Fruit fly (Drosophila melanogaster): ENCODE measurements around the gene Srp54.
A peak's percentile ranks its signal among the peaks of the same experiment; 100 is the strongest.

The Srp54 gene

DNA sequence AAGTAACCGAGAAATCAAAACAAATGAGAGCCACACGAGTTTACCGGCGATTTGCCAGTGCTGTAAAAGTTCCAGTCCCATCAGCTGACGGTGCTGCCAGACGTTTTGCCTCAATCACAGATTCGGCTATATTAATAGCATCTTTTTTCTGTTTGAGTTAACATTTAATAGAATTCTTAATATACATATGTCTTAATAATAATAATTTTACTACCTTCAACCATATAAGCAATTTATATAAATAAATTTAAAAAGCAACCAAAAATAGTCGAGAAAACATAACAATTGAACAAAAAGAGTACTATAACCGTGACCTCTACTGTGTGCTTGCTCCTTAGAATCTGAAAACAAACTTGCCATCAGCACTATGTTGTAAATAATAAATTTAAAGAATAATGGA, 41.4 kb downstream of the Srp54 start, which contains the start of the genes CG13126 and CG4709 (continued):
- TF ChIP-seq CG8944 (GFP tag; optimal IDR thresholded peaks at IDR 0.05): peak; percentile 30
- TF ChIP-seq Hr51 (GFP tag; optimal IDR thresholded peaks at IDR 0.05): peak; percentile 51 to 91
- peak; percentile 86 for TF ChIP-seq CG15514 (GFP tag; optimal IDR thresholded peaks at IDR 0.05)
- peak; percentile 95 for TF ChIP-seq Spps (tag; optimal IDR thresholded peaks at IDR 0.05)
- peak; percentile 93 for TF ChIP-seq gcm (GFP tag; optimal IDR thresholded peaks at IDR 0.05)
- peak; percentile 86 for TF ChIP-seq CG12155 (GFP tag; optimal IDR thresholded peaks at IDR 0.05)
- peak; percentile 80 for TF ChIP-seq CG7357 (GFP tag; IDR thresholded peaks at IDR 0.05)
- TF ChIP-seq Hmx (GFP tag; optimal IDR thresholded peaks at IDR 0.05): no peak
- TF ChIP-seq eyg (GFP tag; optimal IDR thresholded peaks at IDR 0.05): peak; percentile 4
- peak; percentile 85 for TF ChIP-seq HmgZ (tag; optimal IDR thresholded peaks at IDR 0.05)
- TF ChIP-seq Dref (GFP tag; IDR thresholded peaks at IDR 0.05): peak; percentile 33; the same call in 1 of the 2 replicates
- peak; percentile 83 for TF ChIP-seq ap (GFP tag; IDR thresholded peaks at IDR 0.05)
- no peak for TF ChIP-seq yki (optimal IDR thresholded peaks at IDR 0.05)
- no peak for TF ChIP-seq CG11398 (GFP tag; optimal IDR thresholded peaks at IDR 0.05)
- TF ChIP-seq CG12942 (GFP tag; optimal IDR thresholded peaks at IDR 0.05): peak; percentile 87
- TF ChIP-seq bowl (GFP tag; IDR thresholded peaks at IDR 0.05): peak; percentile 49; the same call in 1 of the 2 replicates
- peak; percentile 92 for TF ChIP-seq CG6254 (GFP tag; optimal IDR thresholded peaks at IDR 0.05)
- TF ChIP-seq jigr1 (GFP tag; IDR thresholded peaks at IDR 0.05): peak; percentile 35; the same call in 1 of the 3 replicates
- TF ChIP-seq nmo (GFP tag; optimal IDR thresholded peaks at IDR 0.05): peak; percentile 97
- TF ChIP-seq jing (GFP tag; optimal IDR thresholded peaks at IDR 0.05): peak; percentile 41
- TF ChIP-seq ATbp (GFP tag; optimal IDR thresholded peaks at IDR 0.05): peak; percentile 82
- no peak for TF ChIP-seq vnd (GFP tag; IDR thresholded peaks at IDR 0.05; ENCODE audit: partially characterized antibody)
- peak; percentile 71; the same call in 1 of the 2 replicates for TF ChIP-seq rib (GFP tag; IDR thresholded peaks at IDR 0.05)
- TF ChIP-seq sug (tag; optimal IDR thresholded peaks at IDR 0.05): peak; percentile 83
- peak; percentile 83 for TF ChIP-seq Mrtf (GFP tag; IDR thresholded peaks at IDR 0.05)
- TF ChIP-seq dimm (GFP tag; IDR thresholded peaks at IDR 0.05): peak; percentile 45; the same call in 1 of the 2 replicates
- peak; percentile 96 for TF ChIP-seq CG2678 (tag; optimal IDR thresholded peaks at IDR 0.05)
- TF ChIP-seq ase (GFP tag; IDR thresholded peaks at IDR 0.05): peak; percentile 89
- TF ChIP-seq zfh1 (GFP tag; IDR thresholded peaks at IDR 0.05): peak; percentile 90
- TF ChIP-seq CG17912 (GFP tag; optimal IDR thresholded peaks at IDR 0.05): peak; percentile 29
- TF ChIP-seq Xbp1 (GFP tag; optimal IDR thresholded peaks at IDR 0.05): peak; percentile 90
- peak; percentile 89 for TF ChIP-seq CG8290 (GFP tag; optimal IDR thresholded peaks at IDR 0.05)
- TF ChIP-seq CG8290 (tag; optimal IDR thresholded peaks at IDR 0.05): peak in 1 of 2 experiments; percentile 42
- TF ChIP-seq Antp (GFP tag; optimal IDR thresholded peaks at IDR 0.05): peak; percentile 13
- TF ChIP-seq CG43689 (GFP tag; IDR thresholded peaks at IDR 0.05): peak; percentile 61; the same call in 1 of the 2 replicates
- TF ChIP-seq CG4617 (GFP tag; optimal IDR thresholded peaks at IDR 0.05; ENCODE audit: borderline replicate concordance): peak; percentile 85
- peak; percentile 49 for TF ChIP-seq CG33213 (GFP tag; optimal IDR thresholded peaks at IDR 0.05)
- peak; percentile 88 for TF ChIP-seq CG6765 (GFP tag; optimal IDR thresholded peaks at IDR 0.05)
- TF ChIP-seq CG9797 (GFP tag; optimal IDR thresholded peaks at IDR 0.05): peak; percentile 43
- peak; percentile 58 for TF ChIP-seq CG10321 (GFP tag; IDR thresholded peaks at IDR 0.05)
- no peak for TF ChIP-seq chinmo (GFP tag; IDR thresholded peaks at IDR 0.05; ENCODE audit: partially characterized antibody)
- peak; percentile 23 for TF ChIP-seq pros (GFP tag; optimal IDR thresholded peaks at IDR 0.05)
- no peak for TF ChIP-seq CG9609 (GFP tag; optimal IDR thresholded peaks at IDR 0.05)
- no peak for TF ChIP-seq CG16779 (GFP tag; IDR thresholded peaks at IDR 0.05)
- peak; percentile 33 for TF ChIP-seq pnt (GFP tag; optimal IDR thresholded peaks at IDR 0.05)
- peak; percentile 84 for TF ChIP-seq CG6683 (GFP tag; optimal IDR thresholded peaks at IDR 0.05)
- peak; percentile 92 for TF ChIP-seq Rfx (GFP tag; IDR thresholded peaks at IDR 0.05)
- peak; percentile 81; the same call in 1 of the 2 replicates for TF ChIP-seq sim (GFP tag; IDR thresholded peaks at IDR 0.05)
- TF ChIP-seq CG18262 (tag; optimal IDR thresholded peaks at IDR 0.05): peak; percentile 97
- peak; percentile 94 for TF ChIP-seq Fer1 (GFP tag; optimal IDR thresholded peaks at IDR 0.05)
- TF ChIP-seq dmrt11E (tag; optimal IDR thresholded peaks at IDR 0.05): peak; percentile 94

All from whole organism, embryonic.